Fruit fly (Drosophila melanogaster) whole organism, adult: ENCODE data around the gene Svip.

Source experiments
- CG11617 ChIP-seq: fragments of 200-800 bp; sonication (Bioruptor generic); optimal IDR thresholded peaks from 2 replicates; lab custom pipeline; 2017; ENCODE audit warnings: mild to moderate bottlenecking, missing biosample characterization, missing genetic modification reagents, missing genetic modification characterization
- CG12768 ChIP-seq: fragments of 200-800 bp; sonication (Bioruptor generic); optimal IDR thresholded peaks from 2 replicates; lab custom pipeline; 2017; ENCODE audit warnings: missing biosample characterization, missing genetic modification characterization, mild to moderate bottlenecking, moderate library complexity, missing genetic modification reagents
- CG1620 ChIP-seq: fragments of 200-800 bp; sonication (Bioruptor generic); optimal IDR thresholded peaks from 2 replicates; lab custom pipeline; 2016; ENCODE audit warnings: missing biosample characterization, missing genetic modification characterization
- CG5204 ChIP-seq: fragments of 200-800 bp; sonication (Bioruptor generic); optimal IDR thresholded peaks from 2 replicates; lab custom pipeline; 2016; ENCODE audit warnings: missing biosample characterization, missing genetic modification characterization
- CG7045 ChIP-seq: fragments of 200-800 bp; sonication (Bioruptor generic); optimal IDR thresholded peaks from 2 replicates; lab custom pipeline; 2017; ENCODE audit warnings: missing biosample characterization, mild to moderate bottlenecking, missing genetic modification characterization
- Clk ChIP-seq: fragments of 200-800 bp; sonication (Bioruptor generic); optimal IDR thresholded peaks from 2 replicates; lab custom pipeline; 2017; ENCODE audit warnings: missing biosample characterization, missing genetic modification characterization
- Crg-1 ChIP-seq: fragments of 200-800 bp; sonication (Bioruptor generic); optimal IDR thresholded peaks from 2 replicates; lab custom pipeline; 2016; ENCODE audit warnings: missing biosample characterization, missing genetic modification characterization
- kay ChIP-seq: fragments of 200-800 bp; sonication (Bioruptor generic); peaks from one replicate; lab custom pipeline; 2016; ENCODE audit warnings: missing biosample characterization, missing genetic modification characterization, borderline replicate concordance
- pad ChIP-seq: fragments of 200-800 bp; sonication (Bioruptor generic); optimal IDR thresholded peaks from 3 replicates; lab custom pipeline; 2017; ENCODE audit warnings: missing biosample characterization, missing genetic modification characterization, mild to moderate bottlenecking, moderate library complexity, missing genetic modification reagents
- tj ChIP-seq: fragments of 200-800 bp; sonication (Bioruptor generic); optimal IDR thresholded peaks from 3 replicates; lab custom pipeline; 2017; ENCODE audit warnings: missing biosample characterization, mild to moderate bottlenecking, missing genetic modification characterization, moderate library complexity

DNA sequence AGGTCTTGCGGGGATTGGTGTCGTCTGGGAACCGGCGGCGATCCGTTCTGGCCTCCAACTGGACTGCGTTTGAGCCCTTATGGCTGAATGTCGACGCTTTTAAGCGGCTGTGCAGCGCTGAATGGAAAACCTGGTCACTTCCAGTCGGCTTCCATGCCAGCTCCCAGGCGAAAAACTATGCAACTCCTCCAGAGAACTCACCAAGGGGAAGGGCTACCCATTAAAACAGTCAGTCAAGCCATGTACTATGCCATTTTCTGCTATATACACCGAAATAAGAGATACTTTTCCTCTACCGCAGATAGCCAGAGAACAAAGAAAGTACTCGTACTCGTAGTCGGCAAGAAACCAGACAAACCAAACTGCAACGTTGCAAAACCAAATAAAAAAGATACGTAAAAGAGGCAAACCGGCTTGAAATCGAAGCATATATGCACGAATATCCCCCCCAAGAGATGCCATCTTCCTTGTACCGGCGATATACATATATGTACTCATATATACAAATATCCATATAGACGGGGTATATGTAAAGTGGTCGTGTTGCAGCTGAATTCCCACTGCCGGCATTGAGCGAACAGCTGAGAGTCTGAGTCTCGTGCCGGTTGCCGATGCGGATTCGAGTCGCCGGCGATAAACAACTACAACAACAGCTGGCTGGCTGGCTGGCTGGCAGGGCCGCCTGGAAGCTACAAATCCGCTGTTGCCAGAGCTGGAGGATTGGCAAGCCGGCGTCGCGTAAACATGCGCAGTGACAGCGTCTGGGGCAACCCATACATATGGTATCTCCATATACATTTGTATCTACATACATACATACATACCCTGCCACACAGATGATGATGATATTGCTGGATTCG, 20.9 kb downstream of the Svip start, which contains the start of gene Hsp67Ba:
- TF ChIP-seq CG1620 (GFP tag; lab: Kevin White, UChicago) (no peak), CG5204 (GFP tag; lab: Kevin White, UChicago) (no peak), CG11617 (GFP tag; lab: Kevin White, UChicago) (no peak), CG12768 (GFP tag; lab: Kevin White, UChicago) (no peak), Clk (no peak), kay (GFP tag; lab: Kevin White, UChicago) (no peak), pad (GFP tag; lab: Kevin White, UChicago) (no peak), tj (peak; percentile 84), CG7045 (GFP tag; lab: Kevin White, UChicago) (no peak), Crg-1 (GFP tag; lab: Kevin White, UChicago) (no peak)
